Fruit fly (Drosophila melanogaster) whole organism, embryonic: Measurements from ENCODE around the gene CG44040.
A peak's percentile ranks its signal among the peaks of the same experiment; 100 is the strongest.

Source experiments
- CG14014 ChIP-seq: fragments of 200-800 bp; sonication (Bioruptor generic); IDR thresholded peaks from 2 replicates; pipeline ENCODE4 v1.3.6; 2022; ENCODE audit warnings: missing biosample characterization, missing genetic modification characterization
- CG1603 ChIP-seq: fragments of 200-800 bp; sonication (Bioruptor generic); optimal IDR thresholded peaks from 2 replicates; lab custom pipeline; 2019; ENCODE audit warnings: missing biosample characterization, mild to moderate bottlenecking, missing genetic modification characterization, moderate library complexity
- CG3995 ChIP-seq: fragments of 200-800 bp; sonication (Bioruptor generic); optimal IDR thresholded peaks from 3 replicates; lab custom pipeline; 2016; ENCODE audit warnings: missing biosample characterization, missing genetic modification characterization
- CG4360 ChIP-seq: fragments of 200-800 bp; sonication (Bioruptor generic); IDR thresholded peaks from 2 replicates; pipeline ENCODE4 v1.3.6; 2022; ENCODE audit warnings: missing biosample characterization, missing genetic modification characterization
- CG7963 ChIP-seq: fragments of 200-800 bp; sonication (Bioruptor generic); IDR thresholded peaks from 3 replicates; pipeline ENCODE4 v1.3.6; 2022; ENCODE audit warnings: missing biosample characterization, missing genetic modification characterization; ENCODE audit not compliant: partially characterized antibody
- so ChIP-seq: fragments of 200-800 bp; sonication (Bioruptor generic); IDR thresholded peaks from 3 replicates; pipeline ENCODE4 v1.3.6; 2022; ENCODE audit warnings: missing biosample characterization, missing genetic modification characterization
- trh ChIP-seq: fragments of 200-800 bp; sonication (Bioruptor generic); optimal IDR thresholded peaks from 2 replicates; lab custom pipeline; 2016; ENCODE audit warnings: missing biosample characterization, missing genetic modification characterization

DNA sequence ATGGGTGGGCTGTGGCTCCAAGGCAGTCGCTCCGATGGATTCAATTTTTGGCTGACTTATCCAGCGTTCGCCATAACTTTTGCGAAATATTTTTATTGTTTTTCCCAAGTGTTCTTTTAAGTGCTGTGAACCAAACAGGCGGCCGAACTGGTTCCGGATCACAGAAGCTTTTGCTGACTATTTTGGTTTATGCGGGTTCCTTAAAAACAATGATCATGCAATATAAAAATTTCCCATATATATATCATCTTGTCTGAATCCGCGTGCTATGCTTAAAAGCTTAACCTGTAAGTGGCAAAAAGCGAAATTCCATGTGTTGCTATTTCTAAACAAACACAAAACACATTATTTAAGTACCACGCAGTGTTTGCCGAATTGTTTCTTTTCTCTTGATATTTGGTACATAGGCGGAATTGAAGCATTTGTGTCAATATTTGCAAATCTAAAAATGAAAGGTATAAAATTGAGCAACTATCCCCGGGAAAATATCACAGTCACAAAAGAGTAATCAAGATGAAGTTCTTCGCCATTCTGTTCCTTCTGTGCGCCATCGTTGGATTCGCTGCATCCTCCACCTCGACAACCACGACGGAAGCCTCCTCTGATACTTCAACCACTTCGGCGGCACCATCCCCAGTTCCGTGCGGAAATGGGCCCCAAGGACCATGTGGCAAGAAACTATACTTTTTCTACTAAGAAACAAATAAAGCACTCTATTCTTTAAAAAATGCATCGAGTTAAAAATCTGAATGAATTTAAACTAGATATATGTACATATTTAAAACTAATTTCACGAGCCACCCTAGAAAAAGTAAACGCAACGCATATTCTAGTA is at the start of gene CG44040, which contains the start of gene CG6276:
- TF ChIP-seq CG7963 (GFP tag; lab: Robert Waterston, UW): no peak
- TF ChIP-seq trh: no peak
- peak; percentile 55 for TF ChIP-seq CG1603 (tag; lab: Kevin White, UChicago)
- TF ChIP-seq so: no peak
- peak; percentile 46 for TF ChIP-seq CG3995
- no peak for TF ChIP-seq CG4360
- TF ChIP-seq CG14014 (GFP tag; lab: Robert Waterston, UW): peak; percentile 54; the same call in 1 of the 2 replicates
